1 fruit fly cellular context compared by ENCODE assay signal in the genomic region with DNA sequence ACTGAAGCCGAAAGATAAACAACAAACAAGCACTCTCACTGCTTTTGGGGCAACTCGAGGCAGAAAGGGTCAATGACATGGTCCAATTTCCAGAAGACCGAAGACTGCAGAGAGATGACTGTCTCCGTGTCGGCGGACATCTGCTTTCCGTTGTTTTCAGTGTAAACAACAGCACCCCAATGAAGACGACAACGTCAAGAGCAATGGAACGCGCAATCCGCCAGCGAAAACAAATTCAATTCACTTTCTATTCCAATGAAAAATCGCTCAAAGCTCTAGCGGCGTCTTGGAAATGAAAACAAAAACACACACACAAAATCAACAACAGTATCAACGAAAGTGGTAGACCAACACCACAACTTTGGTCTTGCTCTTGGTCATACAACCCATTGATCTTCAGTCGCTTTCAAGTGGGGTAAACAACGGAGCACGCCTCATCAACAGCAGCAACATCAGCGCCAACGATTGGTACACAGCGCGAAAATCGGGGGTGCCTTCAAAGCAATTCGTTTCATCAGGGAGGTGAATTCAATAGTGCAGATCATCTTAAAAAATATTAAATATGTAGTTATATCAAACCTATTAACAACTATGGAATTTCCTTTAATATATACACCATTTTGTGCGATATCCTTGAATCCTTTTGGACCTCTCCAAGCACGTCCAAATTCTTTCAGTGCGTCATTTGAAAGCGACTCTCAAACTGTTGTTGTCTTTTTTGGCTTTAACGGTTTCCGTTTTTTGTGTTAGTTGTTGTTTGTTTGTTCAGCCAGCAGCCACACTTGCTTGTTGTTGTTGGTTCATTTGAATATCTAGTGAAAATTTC.
A peak's percentile ranks its signal among the peaks of the same experiment; 100 is the strongest.
TF ChIP-seq lines count a peak whose summit lies in the region.

No protein-coding gene starts in this region.

TF ChIP-seq in whole organism, embryonic, 481 proteins besides CTCF, POLR2A, EP300 and RAD21 (continued from another document and continues in another):
- peak; percentile 58; the same call in 2 of the 3 replicates for TF ChIP-seq dysf (GFP tag; IDR thresholded peaks at IDR 0.05; lab: Robert Waterston, UW)
- peak; percentile 59 for TF ChIP-seq Drgx (GFP tag; IDR thresholded peaks at IDR 0.05; lab: Robert Waterston, UW)
- TF ChIP-seq kni (GFP tag; optimal IDR thresholded peaks at IDR 0.05; lab: Kevin White, UChicago): peak; percentile 96
- TF ChIP-seq CG17359 (tag; optimal IDR thresholded peaks at IDR 0.05; lab: Kevin White, UChicago): peak; percentile 71
- peak; percentile 18 for TF ChIP-seq sug (tag; optimal IDR thresholded peaks at IDR 0.05; lab: Kevin White, UChicago)
- 0 out of 3 replicates have a peak, but pooled peaks have one; percentile 9 for TF ChIP-seq so (GFP tag; IDR thresholded peaks at IDR 0.05; lab: Robert Waterston, UW)
- TF ChIP-seq CG7556 (GFP tag; optimal IDR thresholded peaks at IDR 0.05; lab: Kevin White, UChicago): peak; percentile 73
- no peak for TF ChIP-seq CG10321 (GFP tag; IDR thresholded peaks at IDR 0.05; lab: Robert Waterston, UW)
- peak; percentile 23 for TF ChIP-seq CG8281 (tag; optimal IDR thresholded peaks at IDR 0.05; lab: Kevin White, UChicago)
- TF ChIP-seq D19A (tag; optimal IDR thresholded peaks at IDR 0.05; lab: Kevin White, UChicago): peak; percentile 57
- peak; percentile 23 for TF ChIP-seq CG18476 (GFP tag; optimal IDR thresholded peaks at IDR 0.05; lab: Kevin White, UChicago)
- peak; percentile 79 for TF ChIP-seq ATbp (GFP tag; optimal IDR thresholded peaks at IDR 0.05; lab: Kevin White, UChicago)
- peak; percentile 29 for TF ChIP-seq CG3407 (GFP tag; optimal IDR thresholded peaks at IDR 0.05; lab: Kevin White, UChicago)
- TF ChIP-seq CkIIα-i1 (GFP tag; IDR thresholded peaks at IDR 0.05; lab: Robert Waterston, UW): no peak
- no peak for TF ChIP-seq amos (GFP tag; IDR thresholded peaks at IDR 0.05; lab: Robert Waterston, UW; ENCODE audit: partially characterized antibody)
- TF ChIP-seq Sox102F (GFP tag; optimal IDR thresholded peaks at IDR 0.05; lab: Kevin White, UChicago): peak; percentile 82
- no peak for TF ChIP-seq ac (GFP tag; optimal IDR thresholded peaks at IDR 0.05; lab: Kevin White, UChicago)
- TF ChIP-seq vnd (GFP tag; IDR thresholded peaks at IDR 0.05; lab: Robert Waterston, UW; ENCODE audit: partially characterized antibody): no peak
- TF ChIP-seq org-1 (GFP tag; optimal IDR thresholded peaks at IDR 0.05; lab: Kevin White, UChicago): peak; percentile 62
- TF ChIP-seq Lim3 (GFP tag; IDR thresholded peaks at IDR 0.05; lab: Robert Waterston, UW): peak; percentile 10; the same call in 1 of the 2 replicates
- TF ChIP-seq Mrtf (GFP tag; IDR thresholded peaks at IDR 0.05; lab: Robert Waterston, UW): 0 out of 3 replicates have a peak, but pooled peaks have one; percentile 22
- TF ChIP-seq ERR (GFP tag; optimal IDR thresholded peaks at IDR 0.05; lab: Kevin White, UChicago): no peak
- peak; percentile 25 for TF ChIP-seq H2.0 (GFP tag; IDR thresholded peaks at IDR 0.05; lab: Robert Waterston, UW)
- TF ChIP-seq TFAM (GFP tag; optimal IDR thresholded peaks at IDR 0.05; lab: Kevin White, UChicago): no peak
- TF ChIP-seq CG32772 (GFP tag; IDR thresholded peaks at IDR 0.05; lab: Robert Waterston, UW): peak; percentile 59
- TF ChIP-seq tio (GFP tag; optimal IDR thresholded peaks at IDR 0.05; lab: Kevin White, UChicago): peak; percentile 49
- TF ChIP-seq repo (GFP tag; optimal IDR thresholded peaks at IDR 0.05; lab: Kevin White, UChicago): no peak
- peak; percentile 17 for TF ChIP-seq Spps (tag; optimal IDR thresholded peaks at IDR 0.05; lab: Kevin White, UChicago)
- TF ChIP-seq CG11723 (GFP tag; optimal IDR thresholded peaks at IDR 0.05; lab: Kevin White, UChicago): peak; percentile 56
- peak; percentile 14; the same call in 1 of the 2 replicates for TF ChIP-seq danr (GFP tag; IDR thresholded peaks at IDR 0.05; lab: Robert Waterston, UW)
- TF ChIP-seq Abd-B (GFP tag; optimal IDR thresholded peaks at IDR 0.05; lab: Kevin White, UChicago): peak; percentile 53
- TF ChIP-seq pan (optimal IDR thresholded peaks at IDR 0.05; lab: Kevin White, UChicago): no peak
- peak in 1 of 2 experiments; percentile 47 for TF ChIP-seq pan (GFP tag; optimal IDR thresholded peaks at IDR 0.05 in 1 of 2, IDR thresholded peaks at IDR 0.05 in 1 of 2)
- peak; percentile 61 for TF ChIP-seq Xbp1 (GFP tag; optimal IDR thresholded peaks at IDR 0.05; lab: Kevin White, UChicago)
- TF ChIP-seq odd (GFP tag; optimal IDR thresholded peaks at IDR 0.05; lab: Kevin White, UChicago): peak; percentile 42
- TF ChIP-seq D (optimal IDR thresholded peaks at IDR 0.05; lab: Kevin White, UChicago): no peak
- peak; percentile 74 for TF ChIP-seq D (GFP tag; optimal IDR thresholded peaks at IDR 0.05; lab: Kevin White, UChicago)
- no peak for TF ChIP-seq Dad (GFP tag; optimal IDR thresholded peaks at IDR 0.05; lab: Kevin White, UChicago)
- peak; percentile 4 for TF ChIP-seq CG1233 (GFP tag; optimal IDR thresholded peaks at IDR 0.05; lab: Kevin White, UChicago)
- TF ChIP-seq Vsx1 (GFP tag; optimal IDR thresholded peaks at IDR 0.05; lab: Kevin White, UChicago): peak; percentile 31
- peak; percentile 49; the same call in 1 of the 3 replicates for TF ChIP-seq ase (GFP tag; IDR thresholded peaks at IDR 0.05; lab: Robert Waterston, UW)
- TF ChIP-seq CG12236 (GFP tag; optimal IDR thresholded peaks at IDR 0.05; lab: Kevin White, UChicago): peak; percentile 37
- TF ChIP-seq Jarid2 (GFP tag; optimal IDR thresholded peaks at IDR 0.05; lab: Kevin White, UChicago): no peak
- peak; percentile 84 for TF ChIP-seq Ssrp (tag; optimal IDR thresholded peaks at IDR 0.05; lab: Kevin White, UChicago)
- TF ChIP-seq Nf-YB (GFP tag; optimal IDR thresholded peaks at IDR 0.05; lab: Kevin White, UChicago): peak; percentile 30
- TF ChIP-seq fu2 (GFP tag; optimal IDR thresholded peaks at IDR 0.05; lab: Kevin White, UChicago): no peak
- peak; percentile 65 for TF ChIP-seq vvl (GFP tag; IDR thresholded peaks at IDR 0.05; lab: Robert Waterston, UW)
- TF ChIP-seq jing (GFP tag; optimal IDR thresholded peaks at IDR 0.05; lab: Kevin White, UChicago): peak; percentile 28
- TF ChIP-seq hkb (optimal IDR thresholded peaks at IDR 0.05; lab: Kevin White, UChicago): no peak
- TF ChIP-seq hkb (GFP tag; IDR thresholded peaks at IDR 0.05; lab: Robert Waterston, UW): 0 out of 2 replicates have a peak, but pooled peaks have one; percentile 40
- TF ChIP-seq Lhr (GFP tag; optimal IDR thresholded peaks at IDR 0.05; lab: Kevin White, UChicago): peak; percentile 35
- TF ChIP-seq NfI (GFP tag; optimal IDR thresholded peaks at IDR 0.05; lab: Kevin White, UChicago): peak; percentile 50
- peak; percentile 64 for TF ChIP-seq ttk (GFP tag; IDR thresholded peaks at IDR 0.05; lab: Robert Waterston, UW)
- peak in 1 of 2 experiments; percentile 83 for TF ChIP-seq eve (GFP tag; optimal IDR thresholded peaks at IDR 0.05; lab: Kevin White, UChicago)
- peak; percentile 56 for TF ChIP-seq pnt (GFP tag; optimal IDR thresholded peaks at IDR 0.05; lab: Kevin White, UChicago)
- no peak for TF ChIP-seq toy (GFP tag; IDR thresholded peaks at IDR 0.05; lab: Robert Waterston, UW)
- TF ChIP-seq CHES-1-like (GFP tag; optimal IDR thresholded peaks at IDR 0.05; lab: Kevin White, UChicago): peak; percentile 5
- no peak for TF ChIP-seq NFAT (GFP tag; IDR thresholded peaks at IDR 0.05; lab: Robert Waterston, UW)
- TF ChIP-seq CG16779 (GFP tag; IDR thresholded peaks at IDR 0.05; lab: Robert Waterston, UW): no peak
- TF ChIP-seq CG7987 (GFP tag; optimal IDR thresholded peaks at IDR 0.05; lab: Kevin White, UChicago): no peak
- TF ChIP-seq CG6254 (GFP tag; optimal IDR thresholded peaks at IDR 0.05; lab: Kevin White, UChicago): peak; percentile 42
- no peak for TF ChIP-seq GATAe (GFP tag; conservative IDR thresholded peaks at IDR 0.05; lab: Robert Waterston, UW)
- no peak for TF ChIP-seq Taf1 (GFP tag; IDR thresholded peaks at IDR 0.05; lab: Robert Waterston, UW)
- peak; percentile 76 for TF ChIP-seq CG30403 (GFP tag; optimal IDR thresholded peaks at IDR 0.05; lab: Kevin White, UChicago)
- peak; percentile 23 for TF ChIP-seq zf30C (GFP tag; optimal IDR thresholded peaks at IDR 0.05; lab: Kevin White, UChicago)
- TF ChIP-seq gt (GFP tag; IDR thresholded peaks at IDR 0.05; lab: Robert Waterston, UW): peak; percentile 56; the same call in 1 of the 2 replicates
- TF ChIP-seq CG17829 (tag; optimal IDR thresholded peaks at IDR 0.05; lab: Kevin White, UChicago): peak; percentile 57
- TF ChIP-seq HHEX (GFP tag; optimal IDR thresholded peaks at IDR 0.05; lab: Kevin White, UChicago): peak; percentile 11
- TF ChIP-seq nmo (GFP tag; optimal IDR thresholded peaks at IDR 0.05; lab: Kevin White, UChicago): peak; percentile 88
- TF ChIP-seq CG9609 (GFP tag; optimal IDR thresholded peaks at IDR 0.05; lab: Kevin White, UChicago): no peak
- TF ChIP-seq CG8089 (GFP tag; optimal IDR thresholded peaks at IDR 0.05; lab: Kevin White, UChicago): peak; percentile 7
- TF ChIP-seq CG18262 (tag; optimal IDR thresholded peaks at IDR 0.05; lab: Kevin White, UChicago): peak; percentile 86
- peak; percentile 41; the same call in 1 of the 3 replicates for TF ChIP-seq CG11695 (GFP tag; IDR thresholded peaks at IDR 0.05; lab: Robert Waterston, UW)
- peak; percentile 7 for TF ChIP-seq Max (GFP tag; optimal IDR thresholded peaks at IDR 0.05; lab: Kevin White, UChicago)
- peak; percentile 72 for TF ChIP-seq sisA (GFP tag; IDR thresholded peaks at IDR 0.05; lab: Robert Waterston, UW)
- peak; percentile 41; the same call in 2 of the 3 replicates for TF ChIP-seq zfh1 (GFP tag; IDR thresholded peaks at IDR 0.05; lab: Robert Waterston, UW)
- peak; percentile 31 for TF ChIP-seq salm (tag; optimal IDR thresholded peaks at IDR 0.05; lab: Kevin White, UChicago)
- TF ChIP-seq CG4820 (GFP tag; optimal IDR thresholded peaks at IDR 0.05; lab: Kevin White, UChicago): peak; percentile 59
- TF ChIP-seq pros (GFP tag; optimal IDR thresholded peaks at IDR 0.05; lab: Kevin White, UChicago): peak; percentile 87
- peak; percentile 34; the same call in 1 of the 2 replicates for TF ChIP-seq CG4730 (GFP tag; IDR thresholded peaks at IDR 0.05; lab: Robert Waterston, UW)
- TF ChIP-seq Sox100B (GFP tag; optimal IDR thresholded peaks at IDR 0.05; lab: Kevin White, UChicago): peak; percentile 71
- no peak for TF ChIP-seq CG14860 (GFP tag; IDR thresholded peaks at IDR 0.05; lab: Robert Waterston, UW; ENCODE audit: partially characterized antibody)
- peak; percentile 57; the same call in 1 of the 2 replicates for TF ChIP-seq ranshi (GFP tag; IDR thresholded peaks at IDR 0.05; lab: Robert Waterston, UW)
- TF ChIP-seq gcm (GFP tag; optimal IDR thresholded peaks at IDR 0.05; lab: Kevin White, UChicago): peak; percentile 52
- TF ChIP-seq Myb (GFP tag; optimal IDR thresholded peaks at IDR 0.05; lab: Kevin White, UChicago): peak; percentile 9
- peak; percentile 41 for TF ChIP-seq CG5953 (GFP tag; IDR thresholded peaks at IDR 0.05; lab: Robert Waterston, UW)
- peak; percentile 16 for TF ChIP-seq CG13624 (GFP tag; optimal IDR thresholded peaks at IDR 0.05; lab: Kevin White, UChicago)
- peak; percentile 42; the same call in 1 of the 2 replicates for TF ChIP-seq CG14667 (GFP tag; IDR thresholded peaks at IDR 0.05; lab: Robert Waterston, UW)
- peak; percentile 66 for TF ChIP-seq CG15601 (tag; optimal IDR thresholded peaks at IDR 0.05; lab: Kevin White, UChicago)
- TF ChIP-seq sens-2 (GFP tag; IDR thresholded peaks at IDR 0.05; lab: Robert Waterston, UW): 0 out of 2 replicates have a peak, but pooled peaks have one; percentile 4
- TF ChIP-seq CG6272 (GFP tag; IDR thresholded peaks at IDR 0.05; lab: Robert Waterston, UW): peak; percentile 36; the same call in 1 of the 2 replicates
- peak; percentile 36 for TF ChIP-seq CG3847 (GFP tag; IDR thresholded peaks at IDR 0.05; lab: Robert Waterston, UW)
- TF ChIP-seq sim (GFP tag; IDR thresholded peaks at IDR 0.05; lab: Robert Waterston, UW): no peak; the same call in 1 of the 2 replicates
- TF ChIP-seq CG31441 (GFP tag; IDR thresholded peaks at IDR 0.05; lab: Robert Waterston, UW): peak; percentile 72
- TF ChIP-seq H15 (GFP tag; IDR thresholded peaks at IDR 0.05; lab: Robert Waterston, UW): peak; percentile 44; the same call in 2 of the 3 replicates
- TF ChIP-seq grau (tag; optimal IDR thresholded peaks at IDR 0.05; lab: Kevin White, UChicago): peak; percentile 72
- no peak for TF ChIP-seq Dp (GFP tag; optimal IDR thresholded peaks at IDR 0.05; lab: Kevin White, UChicago)
- TF ChIP-seq CG5245 (GFP tag; optimal IDR thresholded peaks at IDR 0.05; lab: Kevin White, UChicago): peak; percentile 35
- TF ChIP-seq lmd (GFP tag; IDR thresholded peaks at IDR 0.05; lab: Robert Waterston, UW): peak; percentile 69
- TF ChIP-seq CG13424 (tag; optimal IDR thresholded peaks at IDR 0.05; lab: Kevin White, UChicago): peak; percentile 74
- TF ChIP-seq pfk (GFP tag; optimal IDR thresholded peaks at IDR 0.05; lab: Kevin White, UChicago): no peak
- TF ChIP-seq Neu2 (GFP tag; optimal IDR thresholded peaks at IDR 0.05; lab: Kevin White, UChicago; ENCODE audit: borderline replicate concordance): no peak
- peak; percentile 62 for TF ChIP-seq ci (GFP tag; IDR thresholded peaks at IDR 0.05; lab: Robert Waterston, UW)
- peak; percentile 39 for TF ChIP-seq esg (GFP tag; conservative IDR thresholded peaks at IDR 0.05; lab: Robert Waterston, UW)
- no peak for TF ChIP-seq lov (optimal IDR thresholded peaks at IDR 0.05; lab: Kevin White, UChicago)
- 0 out of 3 replicates have a peak, but pooled peaks have one; percentile 47 for TF ChIP-seq lov (GFP tag; IDR thresholded peaks at IDR 0.05; lab: Robert Waterston, UW)
- TF ChIP-seq CG12219 (GFP tag; optimal IDR thresholded peaks at IDR 0.05; lab: Kevin White, UChicago): peak; percentile 17
- TF ChIP-seq Nf-YC (tag; optimal IDR thresholded peaks at IDR 0.05; lab: Kevin White, UChicago): peak; percentile 6
- peak; percentile 74 for TF ChIP-seq CG1529 (GFP tag; optimal IDR thresholded peaks at IDR 0.05; lab: Kevin White, UChicago)
- 0 out of 2 replicates have a peak, but pooled peaks have one; percentile 42 for TF ChIP-seq stc (GFP tag; IDR thresholded peaks at IDR 0.05; lab: Robert Waterston, UW)
- no peak; the same call in 1 of the 2 replicates for TF ChIP-seq CG1024 (GFP tag; IDR thresholded peaks at IDR 0.05; lab: Robert Waterston, UW)
- peak; percentile 46 for TF ChIP-seq CG10543 (GFP tag; optimal IDR thresholded peaks at IDR 0.05; lab: Kevin White, UChicago)
- TF ChIP-seq bsh (GFP tag; optimal IDR thresholded peaks at IDR 0.05; lab: Kevin White, UChicago): peak in 1 of 2 experiments; percentile 78
- peak; percentile 99 for TF ChIP-seq Blimp-1 (GFP tag; optimal IDR thresholded peaks at IDR 0.05; lab: Kevin White, UChicago)
- no peak for TF ChIP-seq Trl (optimal IDR thresholded peaks at IDR 0.05; lab: Kevin White, UChicago)
- peak; percentile 8 for TF ChIP-seq Trl (GFP tag; optimal IDR thresholded peaks at IDR 0.05; lab: Kevin White, UChicago)
- peak; percentile 33 for TF ChIP-seq bcd (GFP tag; optimal IDR thresholded peaks at IDR 0.05; lab: Kevin White, UChicago)
